Worm (Caenorhabditis elegans): ENCODE results near the gene set-11.

Gene set-11

DNA sequence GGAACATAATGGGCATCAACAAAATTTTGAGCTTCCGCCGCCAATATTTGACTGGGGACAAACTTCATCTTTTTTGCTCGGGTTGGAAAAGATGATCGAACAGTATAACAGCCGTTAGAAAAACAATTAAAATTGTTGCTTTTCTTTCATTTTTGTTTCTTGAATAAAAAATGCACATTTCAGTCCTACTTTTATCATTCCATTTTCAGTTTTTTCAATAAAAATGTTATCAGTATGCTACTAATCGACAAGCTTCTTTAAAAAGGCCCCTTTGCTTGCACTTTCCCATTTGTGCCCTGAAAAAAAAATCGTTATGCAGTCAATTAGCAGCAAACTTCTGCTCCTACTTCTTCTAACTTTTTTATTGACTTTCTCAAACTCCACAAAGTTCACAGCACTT is 50.6 kb downstream of the set-11 start, which contains the start of gene F22E5.7:
F22E5.7 (plus strand) TSS at position 301 of the 400 bp plus-strand sequence.
- no peak for TF ChIP-seq sea-1 (GFP tag; conservative IDR thresholded peaks at IDR 0.05)

DNA sequence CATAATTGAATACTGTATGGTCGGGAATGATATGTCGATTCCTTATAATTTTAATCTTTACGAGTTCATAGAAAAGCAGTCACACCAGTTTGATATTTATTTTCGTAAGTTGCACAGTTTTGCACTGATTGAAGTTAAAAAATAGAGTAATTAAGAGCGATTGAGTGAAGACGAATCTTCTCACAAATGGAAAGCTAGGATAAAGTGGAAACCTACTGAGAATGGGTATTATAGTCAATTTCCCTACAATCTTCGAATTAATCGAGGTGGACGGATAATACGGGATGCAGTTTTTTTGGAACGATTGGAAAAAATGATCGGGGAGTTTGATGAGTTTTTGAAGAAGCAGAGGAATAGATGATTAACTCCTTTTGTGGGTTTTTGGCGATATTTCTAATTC is 51.4 kb downstream of the set-11 start, which contains the start of gene F22E5.23:
F22E5.23 (plus strand) TSS at position 301 of the 400 bp plus-strand sequence.
- no peak for TF ChIP-seq tbx-11 (GFP tag; IDR thresholded peaks at IDR 0.05)
